Worm (Caenorhabditis elegans) whole organism, mixed stage, embryonic: ENCODE measurements around the gene T22D1.1.

ENCODE experiments used
- nhr-12 ChIP-seq: fragments of 150-350 bp; optimal IDR thresholded peaks from 2 replicates; lab custom pipeline; 2014; ENCODE audit warnings: missing biosample characterization, missing genetic modification characterization
- snpc-4 ChIP-seq: fragments of 150-350 bp; optimal IDR thresholded peaks from 2 replicates; lab custom pipeline; 2014; ENCODE audit warnings: missing biosample characterization, missing genetic modification characterization

DNA sequence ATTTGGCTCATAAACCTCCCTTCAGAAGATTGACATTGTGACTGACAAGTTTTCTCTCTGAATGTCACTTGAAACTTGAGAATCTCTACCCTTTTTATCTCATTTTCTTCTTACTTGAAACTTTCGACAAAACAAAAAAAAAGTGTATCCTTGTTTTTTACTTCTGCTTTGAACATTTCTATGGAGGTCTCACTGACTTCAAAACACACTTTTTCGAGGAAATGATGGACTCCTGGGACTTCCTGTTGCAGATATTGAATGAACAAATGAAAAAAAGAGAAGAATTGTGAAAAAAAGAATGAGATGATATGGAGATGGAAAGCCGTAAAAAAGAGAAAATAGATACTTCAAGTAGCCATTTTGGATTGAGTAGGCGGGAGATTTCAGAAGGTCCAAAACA is 17.9 kb downstream of the T22D1.1 start:
- no peak for TF ChIP-seq nhr-12 (tag; lab: Kevin White, UChicago)
- no peak for TF ChIP-seq snpc-4 (tag; lab: Kevin White, UChicago)
